Fruit fly (Drosophila melanogaster): Measurements from ENCODE around the gene dop.

Gene dop

dm6 chr3L:15592536-15593260 is 26.9 kb downstream of the dop start (continued):
- TF ChIP-seq Ptx1 (GFP tag; IDR thresholded peaks at IDR 0.05) (peak; percentile 48; the same call in 1 of the 2 replicates), CG13287 (GFP tag; IDR thresholded peaks at IDR 0.05; ENCODE audit: partially characterized antibody) (no peak), btn (GFP tag; optimal IDR thresholded peaks at IDR 0.05) (no peak), CG10431 (GFP tag; optimal IDR thresholded peaks at IDR 0.05) (no peak), HLH4C (GFP tag; IDR thresholded peaks at IDR 0.05; ENCODE audit: partially characterized antibody) (no peak), gce (GFP tag; IDR thresholded peaks at IDR 0.05) (no peak), CG4820 (GFP tag; optimal IDR thresholded peaks at IDR 0.05) (peak; percentile 2), lov (optimal IDR thresholded peaks at IDR 0.05) (no peak), lov (GFP tag; IDR thresholded peaks at IDR 0.05) (no peak), CG7928 (GFP tag; optimal IDR thresholded peaks at IDR 0.05) (no peak), oc (tag; optimal IDR thresholded peaks at IDR 0.05) (peak; percentile 33), seq (GFP tag; IDR thresholded peaks at IDR 0.05) (peak; percentile 32; the same call in 1 of the 2 replicates), tap (tag; optimal IDR thresholded peaks at IDR 0.05) (peak; percentile 64), CG8290 (GFP tag; optimal IDR thresholded peaks at IDR 0.05) (no peak), CG8290 (tag; optimal IDR thresholded peaks at IDR 0.05) (no peak), Dip3 (GFP tag; optimal IDR thresholded peaks at IDR 0.05) (no peak), Oaz (GFP tag; IDR thresholded peaks at IDR 0.05) (no peak), Aef1 (GFP tag; IDR thresholded peaks at IDR 0.05) (no peak), fu2 (GFP tag; optimal IDR thresholded peaks at IDR 0.05) (no peak), Abd-B (GFP tag; optimal IDR thresholded peaks at IDR 0.05) (peak; percentile 42), MTF-1 (GFP tag; optimal IDR thresholded peaks at IDR 0.05; ENCODE audit: borderline replicate concordance) (no peak), slou (GFP tag; optimal IDR thresholded peaks at IDR 0.05) (no peak), Camta (GFP tag; optimal IDR thresholded peaks at IDR 0.05) (no peak), danr (GFP tag; IDR thresholded peaks at IDR 0.05) (no peak), CG33213 (GFP tag; optimal IDR thresholded peaks at IDR 0.05) (no peak), Hand (GFP tag; optimal IDR thresholded peaks at IDR 0.05) (peak; percentile 41), CG4707 (GFP tag; optimal IDR thresholded peaks at IDR 0.05) (no peak), CG10366 (GFP tag; IDR thresholded peaks at IDR 0.05) (peak; percentile 23; the same call in 1 of the 2 replicates), cato (GFP tag; optimal IDR thresholded peaks at IDR 0.05; ENCODE audit: borderline replicate concordance) (no peak), CoRest (tag; optimal IDR thresholded peaks at IDR 0.05) (peak; percentile 76), amos (GFP tag; IDR thresholded peaks at IDR 0.05; ENCODE audit: partially characterized antibody) (no peak), CG32532 (GFP tag; IDR thresholded peaks at IDR 0.05) (peak; percentile 63; the same call in 1 of the 2 replicates), CG12219 (GFP tag; optimal IDR thresholded peaks at IDR 0.05) (no peak), zen2 (GFP tag; IDR thresholded peaks at IDR 0.05; ENCODE audit: partially characterized antibody) (no peak), fru (optimal IDR thresholded peaks at IDR 0.05) (no peak), MBD-R2 (GFP tag; IDR thresholded peaks at IDR 0.05) (0 out of 2 replicates have a peak, but pooled peaks have one; percentile 13), HLH3B (GFP tag; IDR thresholded peaks at IDR 0.05) (peak; percentile 48), CG12299 (tag; optimal IDR thresholded peaks at IDR 0.05) (peak; percentile 22), pros (GFP tag; optimal IDR thresholded peaks at IDR 0.05) (no peak), rib (GFP tag; IDR thresholded peaks at IDR 0.05) (no peak), Fer1 (GFP tag; optimal IDR thresholded peaks at IDR 0.05) (peak; percentile 62), CG17328 (GFP tag; IDR thresholded peaks at IDR 0.05) (peak; percentile 38; the same call in 1 of the 2 replicates), CG18764 (GFP tag; optimal IDR thresholded peaks at IDR 0.05) (no peak), abd-A (tag; optimal IDR thresholded peaks at IDR 0.05) (no peak), Blimp-1 (GFP tag; optimal IDR thresholded peaks at IDR 0.05) (peak; percentile 59), ara (GFP tag; IDR thresholded peaks at IDR 0.05) (no peak), CG4328 (GFP tag; optimal IDR thresholded peaks at IDR 0.05) (no peak), corto (GFP tag; optimal IDR thresholded peaks at IDR 0.05) (no peak), en (GFP tag; optimal IDR thresholded peaks at IDR 0.05) (no peak), CG2875 (GFP tag; optimal IDR thresholded peaks at IDR 0.05) (no peak)

Measured in whole organism, embryonic.